Worm (Caenorhabditis elegans) whole organism, L1 larva: ENCODE measurements around the gene F46G11.4.

Experiments
- ceh-82 ChIP-seq, 3 experiments: fragments of 150-350 bp in 1 of 3; sonication (generic microtip) in 2 of 3; optimal IDR thresholded peaks; 2 replicates each; lab custom pipeline; 2014 to 2017; ENCODE audit warnings: missing biosample characterization in 3 of 3, missing genetic modification characterization in 3 of 3
- ceh-88 ChIP-seq: fragments of 200-800 bp; sonication (Bioruptor generic); IDR thresholded peaks from 2 replicates; pipeline ENCODE4 v1.3.6; 2022; ENCODE audit warnings: missing genetic modification characterization, missing compliant biosample characterization
- ces-1 ChIP-seq: fragments of 150-350 bp; optimal IDR thresholded peaks from 2 replicates; lab custom pipeline; 2014; ENCODE audit warnings: missing biosample characterization, missing genetic modification reagents, missing genetic modification characterization
- nhr-19 ChIP-seq: fragments of 200-800 bp; sonication (Bioruptor generic); conservative IDR thresholded peaks from 2 replicates; pipeline ENCODE4 v1.3.6; 2022; ENCODE audit warnings: missing genetic modification characterization, missing compliant biosample characterization
- nhr-84 ChIP-seq: sonication (generic microtip); optimal IDR thresholded peaks from 2 replicates; lab custom pipeline; 2017; ENCODE audit warnings: missing biosample characterization, missing genetic modification characterization
- pax-3 ChIP-seq: fragments of 200-800 bp; sonication (Bioruptor generic); optimal IDR thresholded peaks from 2 replicates; lab custom pipeline; 2018; ENCODE audit warnings: mild to moderate bottlenecking, missing genetic modification characterization, moderate library complexity, missing compliant biosample characterization

DNA sequence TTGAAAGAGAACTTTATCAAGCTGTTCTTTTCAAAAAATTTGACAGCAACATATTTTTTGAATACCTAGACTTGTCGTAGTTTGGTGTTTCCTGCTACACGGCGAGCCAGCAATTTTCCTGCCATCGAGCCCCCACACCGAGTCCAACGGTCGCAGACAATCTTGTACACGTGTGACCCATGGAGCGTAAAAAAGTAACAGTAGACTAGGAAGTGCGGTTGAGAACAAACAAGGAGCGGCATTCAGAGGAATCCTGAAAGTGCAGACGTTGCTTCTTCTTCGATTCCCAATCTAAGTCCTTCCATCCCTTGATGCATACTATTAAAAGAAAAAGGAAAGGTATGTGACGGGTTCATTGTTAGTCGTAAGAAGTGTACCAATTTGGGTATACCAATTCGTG, 7.7 kb downstream of the F46G11.4 start, which contains the start of gene twnk-1:
- TF ChIP-seq ceh-82 (tag; optimal IDR thresholded peaks at IDR 0.05; lab: Kevin White, UChicago) (no peak), nhr-84 (tag; lab: Kevin White, UChicago) (no peak), ces-1 (no peak), ceh-88 (GFP tag; lab: Robert Waterston, UW) (no peak), nhr-19 (GFP tag; lab: Robert Waterston, UW) (no peak), pax-3 (tag; lab: Kevin White, UChicago) (no peak)
